Worm (Caenorhabditis elegans): Measurements from ENCODE around the gene pqn-63.

- TF ChIP-seq dao-5 (tag; optimal IDR thresholded peaks at IDR 0.05) (no peak), him-1 (tag; optimal IDR thresholded peaks at IDR 0.05) (no peak), W03F9.2 (tag; optimal IDR thresholded peaks at IDR 0.05) (no peak)
Observed at ce11 chrV:9666394-9666793, 50.6 kb downstream of the pqn-63 start, which contains the start of gene ZK287.1.

All from whole organism, L4/young adult.